Worm (Caenorhabditis elegans) whole organism, L2 larva: ENCODE measurements around the gene C14A6.8.

Experiments
- C34F6.9 ChIP-seq: fragments of 150-350 bp; optimal IDR thresholded peaks from 2 replicates; lab custom pipeline; 2014; ENCODE audit warnings: missing biosample characterization, missing genetic modification characterization
- F13H6.1 ChIP-seq: sonication (generic microtip); optimal IDR thresholded peaks from 2 replicates; lab custom pipeline; 2016; ENCODE audit warnings: missing genetic modification characterization, missing compliant biosample characterization
- R02D3.7 ChIP-seq: fragments of 150-350 bp; optimal IDR thresholded peaks from 2 replicates; lab custom pipeline; 2014; ENCODE audit warnings: missing biosample characterization, missing genetic modification characterization
- ZK546.5 ChIP-seq: sonication (generic microtip); optimal IDR thresholded peaks from 2 replicates; lab custom pipeline; 2017; ENCODE audit warnings: missing biosample characterization, missing genetic modification characterization
- ama-1 ChIP-seq: fragments of 150-350 bp; optimal IDR thresholded peaks from 2 replicates; lab custom pipeline; 2018; ENCODE audit warnings: inconsistent platforms
- ceh-16 ChIP-seq: fragments of 150-350 bp; optimal IDR thresholded peaks from 2 replicates; lab custom pipeline; 2014; ENCODE audit warnings: missing biosample characterization, missing genetic modification characterization
- ceh-82 ChIP-seq: fragments of 150-350 bp; optimal IDR thresholded peaks from 2 replicates; lab custom pipeline; 2014; ENCODE audit warnings: missing biosample characterization, missing genetic modification characterization
- dmd-4 ChIP-seq: sonication (generic microtip); optimal IDR thresholded peaks from 2 replicates; lab custom pipeline; 2017; ENCODE audit warnings: missing biosample characterization, missing genetic modification characterization
- egl-27 ChIP-seq: sonication (generic microtip); optimal IDR thresholded peaks from 3 replicates; lab custom pipeline; 2017; ENCODE audit warnings: missing biosample characterization, missing genetic modification reagents, missing genetic modification characterization
- gmeb-1 ChIP-seq: fragments of 150-350 bp; optimal IDR thresholded peaks from 2 replicates; lab custom pipeline; 2014; ENCODE audit warnings: missing biosample characterization, missing genetic modification characterization
- lin-13 ChIP-seq: fragments of 150-350 bp; optimal IDR thresholded peaks from 2 replicates; lab custom pipeline; 2014; ENCODE audit warnings: missing biosample characterization, missing genetic modification reagents, missing genetic modification characterization
- lin-39 ChIP-seq: fragments of 150-350 bp; optimal IDR thresholded peaks from 2 replicates; lab custom pipeline; 2014; ENCODE audit warnings: missing biosample characterization, missing genetic modification reagents, missing genetic modification characterization
- mab-5 ChIP-seq: fragments of 150-350 bp; optimal IDR thresholded peaks from 2 replicates; lab custom pipeline; 2014; ENCODE audit warnings: missing biosample characterization, missing genetic modification characterization
- mbf-1 ChIP-seq: sonication (generic microtip); optimal IDR thresholded peaks from 2 replicates; lab custom pipeline; 2017; ENCODE audit warnings: missing biosample characterization, missing genetic modification characterization
- mdl-1 ChIP-seq, 2 experiments: fragments of 150-350 bp in 1 of 2; sonication (generic microtip) in 1 of 2; optimal IDR thresholded peaks; 2 replicates each; lab custom pipeline; 2017; ENCODE audit warnings: missing biosample characterization in 2 of 2, missing genetic modification characterization in 2 of 2
- nhr-10 ChIP-seq: sonication (generic microtip); optimal IDR thresholded peaks from 2 replicates; lab custom pipeline; 2017; ENCODE audit warnings: missing biosample characterization, missing genetic modification characterization
- nhr-12 ChIP-seq: fragments of 150-350 bp; optimal IDR thresholded peaks from 2 replicates; lab custom pipeline; 2014; ENCODE audit warnings: missing biosample characterization, missing genetic modification characterization
- nhr-23 ChIP-seq: fragments of 150-350 bp; optimal IDR thresholded peaks from 2 replicates; lab custom pipeline; 2014; ENCODE audit warnings: missing biosample characterization, missing genetic modification reagents, missing genetic modification characterization
- nhr-237 ChIP-seq: fragments of 150-350 bp; optimal IDR thresholded peaks from 2 replicates; lab custom pipeline; 2014; ENCODE audit warnings: missing biosample characterization, missing genetic modification characterization
- nhr-6 ChIP-seq: fragments of 150-350 bp; optimal IDR thresholded peaks from 2 replicates; lab custom pipeline; 2014; ENCODE audit warnings: missing biosample characterization, missing genetic modification characterization
- peb-1 ChIP-seq: fragments of 150-350 bp; optimal IDR thresholded peaks from 2 replicates; lab custom pipeline; 2014; ENCODE audit warnings: missing biosample characterization, missing genetic modification characterization
- sma-3 ChIP-seq: sonication (generic microtip); optimal IDR thresholded peaks from 2 replicates; lab custom pipeline; 2016; ENCODE audit warnings: missing genetic modification reagents, missing genetic modification characterization, missing compliant biosample characterization
- sma-9 ChIP-seq, 2 experiments: fragments of 150-350 bp in 1 of 2; sonication (generic microtip) in 1 of 2; optimal IDR thresholded peaks; 2 replicates each; lab custom pipeline; 2014 to 2016; ENCODE audit warnings: missing genetic modification characterization in 2 of 2, mild to moderate bottlenecking in 1 of 2, missing biosample characterization in 1 of 2, missing compliant biosample characterization in 1 of 2, missing genetic modification reagents in 1 of 2, moderate library complexity in 1 of 2
- unc-39 ChIP-seq: fragments of 150-350 bp; optimal IDR thresholded peaks from 2 replicates; lab custom pipeline; 2014; ENCODE audit warnings: missing biosample characterization, missing genetic modification characterization
- unc-55 ChIP-seq: fragments of 150-350 bp; sonication (generic microtip); optimal IDR thresholded peaks from 3 replicates; lab custom pipeline; 2014; ENCODE audit warnings: missing biosample characterization, missing genetic modification reagents, missing genetic modification characterization
- unc-62 ChIP-seq: fragments of 150-350 bp; optimal IDR thresholded peaks from 2 replicates; lab custom pipeline; 2014; ENCODE audit warnings: missing biosample characterization, missing genetic modification reagents, missing genetic modification characterization
- zag-1 ChIP-seq: fragments of 150-350 bp; optimal IDR thresholded peaks from 2 replicates; lab custom pipeline; 2014; ENCODE audit warnings: missing biosample characterization, missing genetic modification characterization

The C14A6.8 gene

ce11 chrV:18138695-18139094 lies 32.8 kb downstream of the C14A6.8 start, which contains the start of gene Y37H2A.10:
Gene Y37H2A.10, plus strand, starts transcription at chrV:18138995.
- TF ChIP-seq nhr-237 (no peak), mbf-1 (tag; lab: Kevin White, UChicago) (no peak), ceh-82 (tag; lab: Kevin White, UChicago) (no peak), unc-39 (no peak), ZK546.5 (tag; lab: Kevin White, UChicago) (no peak), gmeb-1 (tag; lab: Kevin White, UChicago) (no peak), ceh-16 (tag; lab: Kevin White, UChicago) (no peak)

- TF ChIP-seq peb-1 (tag; lab: Kevin White, UChicago) (no peak), nhr-6 (tag; lab: Kevin White, UChicago) (no peak), ZK546.5 (tag; lab: Kevin White, UChicago) (no peak), C34F6.9 (no peak), nhr-10 (tag; lab: Kevin White, UChicago) (no peak), egl-27 (tag; lab: Kevin White, UChicago) (no peak), unc-39 (no peak), R02D3.7 (tag; lab: Kevin White, UChicago) (no peak), nhr-237 (no peak), dmd-4 (tag; lab: Kevin White, UChicago) (no peak), unc-55 (no peak)
Measured at ce11 chrV:18137679-18138078, 33.8 kb downstream of the C14A6.8 start.

- TF ChIP-seq mab-5 (tag; lab: Kevin White, UChicago) (no peak), F13H6.1 (tag; lab: Kevin White, UChicago) (no peak), lin-13 (GFP tag; lab: Kevin White, UChicago) (no peak), ceh-16 (tag; lab: Kevin White, UChicago) (no peak), lin-39 (tag; lab: Kevin White, UChicago) (no peak), mdl-1 (tag; optimal IDR thresholded peaks at IDR 0.05; lab: Kevin White, UChicago) (no peak), egl-27 (tag; lab: Kevin White, UChicago) (no peak), sma-9 (GFP tag; optimal IDR thresholded peaks at IDR 0.05; lab: Kevin White, UChicago) (no peak), sma-9 (tag; optimal IDR thresholded peaks at IDR 0.05; lab: Kevin White, UChicago) (no peak), nhr-12 (tag; lab: Kevin White, UChicago) (no peak)
- TF ChIP-seq, all 48 proteins: peak for 0
Measured at ce11 chrV:18134378-18134777, 37.1 kb downstream of the C14A6.8 start, which contains the start of gene Y37H2A.7. Gene Y37H2A.7, minus strand, starts transcription at chrV:18134478.

ce11 chrV:18133177-18133576 lies 38.3 kb downstream of the C14A6.8 start, which contains the start of gene Y37H2A.18:
Gene Y37H2A.18, minus strand, starts transcription at chrV:18133277.
- TF ChIP-seq egl-27 (tag; lab: Kevin White, UChicago) (no peak), unc-55 (no peak), mbf-1 (tag; lab: Kevin White, UChicago) (no peak)

ce11 chrV:18131049-18131448 lies 40.4 kb downstream of the C14A6.8 start, which contains the start of gene Y37H2A.12:
Gene Y37H2A.12, minus strand, starts transcription at chrV:18131129.
- TF ChIP-seq sma-3 (GFP tag; lab: Kevin White, UChicago) (no peak), mdl-1 (tag; optimal IDR thresholded peaks at IDR 0.05; lab: Kevin White, UChicago) (no peak), sma-9 (GFP tag; optimal IDR thresholded peaks at IDR 0.05; lab: Kevin White, UChicago) (no peak), sma-9 (tag; optimal IDR thresholded peaks at IDR 0.05; lab: Kevin White, UChicago) (no peak), nhr-23 (tag; lab: Kevin White, UChicago) (no peak), nhr-6 (tag; lab: Kevin White, UChicago) (no peak), lin-39 (tag; lab: Kevin White, UChicago) (no peak), ama-1 (lab: Kevin White, UChicago) (no peak)

- no peak for TF ChIP-seq zag-1 (tag; lab: Kevin White, UChicago)
- TF ChIP-seq, all 48 proteins: peak for 0
Measured at ce11 chrV:18128545-18128944, 42.9 kb downstream of the C14A6.8 start.

ce11 chrV:18127192-18127591 lies 44.3 kb downstream of the C14A6.8 start, which contains the start of gene fbxa-211:
Gene fbxa-211, plus strand, starts transcription at chrV:18127519.
- TF ChIP-seq unc-62 (GFP tag; lab: Kevin White, UChicago) (no peak), egl-27 (tag; lab: Kevin White, UChicago) (no peak), nhr-6 (tag; lab: Kevin White, UChicago) (no peak)
